Worm (Caenorhabditis elegans): ENCODE results near the gene Y71H10B.1.

DNA sequence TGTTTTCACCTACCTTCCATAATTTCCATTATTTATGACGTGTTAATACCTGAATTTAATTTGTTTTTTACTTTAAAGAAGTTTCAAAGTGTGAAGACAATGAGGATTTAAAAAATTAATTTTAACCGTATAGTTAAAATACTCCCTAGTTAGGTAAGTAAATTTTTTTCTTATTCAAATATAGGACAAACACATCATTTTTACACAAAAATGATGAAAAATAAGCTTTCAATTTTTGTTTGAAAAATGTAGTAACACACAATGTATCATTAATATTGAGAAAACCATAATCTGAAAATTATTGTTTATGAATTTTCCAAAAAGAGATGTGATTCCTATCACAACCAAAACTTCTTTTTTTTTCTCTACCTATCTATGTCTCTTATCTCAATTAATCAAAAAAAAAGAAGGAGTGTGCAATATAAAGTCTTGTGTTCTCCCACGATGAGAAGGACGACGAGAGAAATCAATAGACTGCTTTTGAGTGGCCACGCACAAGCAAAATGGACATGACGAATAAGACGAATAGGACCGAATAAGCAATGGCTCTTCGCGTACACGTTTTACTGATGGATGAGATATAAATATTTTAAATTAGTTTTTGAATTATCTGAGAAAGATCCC is 25.9 kb downstream of the Y71H10B.1 start, which contains the start of gene C14A11.6:
- no peak for TF ChIP-seq ceh-22 (tag; optimal IDR thresholded peaks at IDR 0.05)
- no peak for TF ChIP-seq ahr-1 (tag; optimal IDR thresholded peaks at IDR 0.05)
- TF ChIP-seq tbx-7 (tag; optimal IDR thresholded peaks at IDR 0.05) = no peak
- TF ChIP-seq nhr-11 (tag; optimal IDR thresholded peaks at IDR 0.05) = no peak
- no peak for TF ChIP-seq lin-11 (tag; optimal IDR thresholded peaks at IDR 0.05)
- TF ChIP-seq hlh-30 (tag; optimal IDR thresholded peaks at IDR 0.05; ENCODE audit: insufficient read depth) = no peak
- no peak for TF ChIP-seq nfya-1 (tag; optimal IDR thresholded peaks at IDR 0.05)
- TF ChIP-seq fkh-6 (tag; optimal IDR thresholded peaks at IDR 0.05) = no peak
- no peak for TF ChIP-seq fkh-10 (GFP tag; optimal IDR thresholded peaks at IDR 0.05)
- no peak for TF ChIP-seq hlh-8 (tag; optimal IDR thresholded peaks at IDR 0.05)
- TF ChIP-seq F13H6.1 (tag; optimal IDR thresholded peaks at IDR 0.05) = no peak
- TF ChIP-seq ets-4 (tag; optimal IDR thresholded peaks at IDR 0.05) = no peak
